Worm (Caenorhabditis elegans): ENCODE data around the gene dnj-1.

DNA sequence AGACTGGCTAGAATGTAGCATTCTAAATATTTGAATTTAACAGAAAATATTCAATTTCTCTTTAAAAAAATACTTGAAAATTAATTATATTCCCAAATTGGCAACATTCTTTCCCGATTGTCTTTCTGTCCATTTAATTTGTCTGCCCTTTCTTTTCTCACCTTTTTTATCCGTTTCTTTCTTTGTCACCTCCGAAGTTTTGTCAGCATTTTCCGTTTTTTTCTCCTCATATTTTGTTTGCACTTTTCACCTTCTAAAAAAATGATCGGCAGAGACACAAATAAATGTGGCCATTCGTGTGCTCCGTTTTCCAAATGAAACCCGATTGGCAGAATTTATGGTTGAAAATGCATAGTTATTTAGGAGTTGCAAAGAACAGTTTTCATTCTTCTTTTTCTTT, 17.3 kb downstream of the dnj-1 start:
- TF ChIP-seq dpl-1 (GFP tag; optimal IDR thresholded peaks at IDR 0.05) (no peak), mdl-1 (tag; optimal IDR thresholded peaks at IDR 0.05) (no peak), ama-1 (optimal IDR thresholded peaks at IDR 0.05) (no peak), hmg-1.1 (GFP tag; IDR thresholded peaks at IDR 0.05) (no peak), T20F7.1 (GFP tag; optimal IDR thresholded peaks at IDR 0.05) (no peak), unc-39 (tag; optimal IDR thresholded peaks at IDR 0.05) (no peak), daf-19 (GFP tag; conservative IDR thresholded peaks at IDR 0.05) (no peak), zfp-2 (tag; optimal IDR thresholded peaks at IDR 0.05) (no peak), aha-1 (tag) (no peak), ztf-11 (tag; optimal IDR thresholded peaks at IDR 0.05) (no peak), madf-9 (GFP tag; conservative IDR thresholded peaks at IDR 0.05) (no peak), nhr-237 (tag; optimal IDR thresholded peaks at IDR 0.05) (no peak)
